Worm (Caenorhabditis elegans) whole organism, L4 larva: ENCODE data around the gene imph-1.

Experiments
- F10B5.3 ChIP-seq: sonication (generic microtip); optimal IDR thresholded peaks from 2 replicates; lab custom pipeline; 2016; ENCODE audit warnings: mild to moderate bottlenecking, missing genetic modification characterization, missing compliant biosample characterization
- F26F4.8 ChIP-seq: fragments of 200-800 bp; sonication (Bioruptor generic); conservative IDR thresholded peaks from 2 replicates; pipeline ENCODE4 v1.3.6; 2022; ENCODE audit warnings: missing genetic modification characterization, missing compliant biosample characterization
- F44E2.7 ChIP-seq: fragments of 200-800 bp; sonication (Bioruptor generic); IDR thresholded peaks from 2 replicates; pipeline ENCODE4 v2.1.2; 2022; ENCODE audit warnings: missing genetic modification characterization, missing compliant biosample characterization
- R02D3.7 ChIP-seq: fragments of 150-350 bp; sonication (generic microtip); optimal IDR thresholded peaks from 3 replicates; lab custom pipeline; 2014; ENCODE audit warnings: missing biosample characterization, missing genetic modification characterization
- Y5F2A.4 ChIP-seq: fragments of 200-800 bp; sonication (Bioruptor generic); optimal IDR thresholded peaks from 2 replicates; lab custom pipeline; 2018; ENCODE audit warnings: mild to moderate bottlenecking, missing genetic modification characterization, missing compliant biosample characterization
- Y75B8A.6 ChIP-seq: fragments of 200-800 bp; sonication (Bioruptor generic); IDR thresholded peaks from 2 replicates; pipeline ENCODE4 v1.3.6; 2022; ENCODE audit warnings: missing genetic modification reagents, missing genetic modification characterization, missing compliant biosample characterization
- aha-1 ChIP-seq: fragments of 150-350 bp; peaks from one replicate; lab custom pipeline; 2014; ENCODE audit warnings: missing biosample characterization, missing genetic modification characterization
- ama-1 ChIP-seq: fragments of 150-350 bp; optimal IDR thresholded peaks from 2 replicates; lab custom pipeline; 2014; ENCODE audit warnings: inconsistent platforms, mixed read lengths
- attf-4 ChIP-seq: sonication (generic microtip); optimal IDR thresholded peaks from 3 replicates; lab custom pipeline; 2017; ENCODE audit warnings: missing biosample characterization, missing genetic modification characterization
- ceh-20 ChIP-seq: fragments of 200-800 bp; sonication (Bioruptor generic); IDR thresholded peaks from 2 replicates; pipeline ENCODE4 v1.3.6; 2022; ENCODE audit warnings: missing genetic modification reagents, missing genetic modification characterization, missing compliant biosample characterization
- ceh-44 ChIP-seq: fragments of 200-800 bp; sonication (Bioruptor generic); IDR thresholded peaks from 2 replicates; pipeline ENCODE4 v1.3.6; 2022; ENCODE audit warnings: missing genetic modification reagents, missing genetic modification characterization, missing compliant biosample characterization
- ceh-62 ChIP-seq: sonication (generic microtip); optimal IDR thresholded peaks from 2 replicates; lab custom pipeline; 2017; ENCODE audit warnings: missing biosample characterization, missing genetic modification characterization
- ces-1 ChIP-seq: fragments of 150-350 bp; sonication (generic microtip); optimal IDR thresholded peaks from 4 replicates; lab custom pipeline; 2014; ENCODE audit warnings: missing biosample characterization, missing genetic modification reagents, missing genetic modification characterization
- cey-2 ChIP-seq: sonication (generic microtip); optimal IDR thresholded peaks from 3 replicates; lab custom pipeline; 2017; ENCODE audit warnings: missing genetic modification characterization, mild to moderate bottlenecking, missing compliant biosample characterization, antibody characterized with exemption, borderline replicate concordance; ENCODE audit not compliant: insufficient read depth
- daf-12 ChIP-seq: fragments of 150-350 bp; optimal IDR thresholded peaks from 2 replicates; lab custom pipeline; 2014; ENCODE audit warnings: missing biosample characterization, missing genetic modification reagents, missing genetic modification characterization
- daf-16 ChIP-seq, 3 experiments: sonication (generic microtip); optimal IDR thresholded peaks; 2 replicates each; lab custom pipeline; 2016 to 2017; ENCODE audit warnings: missing genetic modification characterization in 3 of 3, missing genetic modification reagents in 3 of 3, mild to moderate bottlenecking in 2 of 3, missing compliant biosample characterization in 2 of 3, missing biosample characterization in 1 of 3, moderate library complexity in 1 of 3
- dmd-8 ChIP-seq: fragments of 200-800 bp; sonication (Bioruptor generic); IDR thresholded peaks from 2 replicates; pipeline ENCODE4 v1.3.6; 2022; ENCODE audit warnings: missing genetic modification characterization, missing compliant biosample characterization
- dve-1 ChIP-seq: sonication (generic microtip); optimal IDR thresholded peaks from 2 replicates; lab custom pipeline; 2017; ENCODE audit warnings: antibody characterized with exemption, mild to moderate bottlenecking, missing genetic modification characterization, missing compliant biosample characterization; ENCODE audit not compliant: insufficient read depth
- egl-27 ChIP-seq: sonication (generic microtip); optimal IDR thresholded peaks from 3 replicates; lab custom pipeline; 2017; ENCODE audit warnings: missing biosample characterization, missing genetic modification reagents, missing genetic modification characterization
- egl-43 ChIP-seq: fragments of 200-800 bp; sonication (Bioruptor generic); IDR thresholded peaks from 2 replicates; pipeline ENCODE4 v1.3.6; 2022; ENCODE audit warnings: missing genetic modification reagents, missing genetic modification characterization, missing compliant biosample characterization
- fkh-10 ChIP-seq: fragments of 150-350 bp; optimal IDR thresholded peaks from 2 replicates; lab custom pipeline; 2014; ENCODE audit warnings: missing biosample characterization, missing genetic modification reagents, missing genetic modification characterization
- fos-1 ChIP-seq: fragments of 150-350 bp; optimal IDR thresholded peaks from 2 replicates; lab custom pipeline; 2014; ENCODE audit warnings: missing biosample characterization, missing genetic modification characterization
- gei-8 ChIP-seq: fragments of 200-800 bp; sonication (Bioruptor generic); optimal IDR thresholded peaks from 2 replicates; lab custom pipeline; 2018; ENCODE audit warnings: mild to moderate bottlenecking, missing genetic modification characterization, missing compliant biosample characterization
- hif-1 ChIP-seq, 2 experiments: sonication (generic microtip); optimal IDR thresholded peaks; 2 replicates each; lab custom pipeline; 2016 to 2017; ENCODE audit warnings: missing compliant biosample characterization in 2 of 2, missing genetic modification characterization in 2 of 2, missing genetic modification reagents in 2 of 2, missing genotype in 2 of 2, mild to moderate bottlenecking in 1 of 2
- hmg-1.1 ChIP-seq: fragments of 200-800 bp; sonication (Bioruptor generic); IDR thresholded peaks from 2 replicates; pipeline ENCODE4 v1.3.6; 2022; ENCODE audit warnings: missing genetic modification reagents, missing genetic modification characterization, missing compliant biosample characterization
- jun-1 ChIP-seq: fragments of 150-350 bp; optimal IDR thresholded peaks from 2 replicates; lab custom pipeline; 2014; ENCODE audit warnings: missing biosample characterization, missing genetic modification reagents, missing genetic modification characterization
- lim-7 ChIP-seq: fragments of 200-800 bp; sonication (Bioruptor generic); IDR thresholded peaks from 2 replicates; pipeline ENCODE4 v1.3.6; 2022; ENCODE audit warnings: missing genetic modification characterization, missing compliant biosample characterization
- lin-1 ChIP-seq: fragments of 200-800 bp; sonication (Bioruptor generic); IDR thresholded peaks from 2 replicates; pipeline ENCODE4 v1.3.6; 2022; ENCODE audit warnings: missing genetic modification reagents, missing genetic modification characterization, missing compliant biosample characterization
- lin-15B ChIP-seq: fragments of 150-350 bp; sonication (generic microtip); optimal IDR thresholded peaks from 3 replicates; lab custom pipeline; 2014; ENCODE audit warnings: missing biosample characterization, missing genetic modification characterization
- lin-29 ChIP-seq: fragments of 200-800 bp; sonication (Bioruptor generic); IDR thresholded peaks from 2 replicates; pipeline ENCODE4 v1.3.6; 2022; ENCODE audit warnings: missing genetic modification reagents, missing genetic modification characterization, missing compliant biosample characterization
- lin-38 ChIP-seq: fragments of 200-800 bp; sonication (Bioruptor generic); IDR thresholded peaks from 2 replicates; pipeline ENCODE4 v1.3.6; 2022; ENCODE audit warnings: missing genetic modification reagents, missing genetic modification characterization, missing compliant biosample characterization
- lsy-2 ChIP-seq, 2 experiments: fragments of 150-350 bp in 1 of 2; sonication (generic microtip) in 1 of 2; optimal IDR thresholded peaks; 2 replicates each; lab custom pipeline; 2014 to 2017; ENCODE audit warnings: missing biosample characterization in 2 of 2, missing genetic modification characterization in 2 of 2
- mxl-2 ChIP-seq: fragments of 200-800 bp; sonication (Bioruptor generic); conservative IDR thresholded peaks from 2 replicates; pipeline ENCODE4 v1.3.6; 2022; ENCODE audit warnings: missing genetic modification reagents, missing genetic modification characterization, missing compliant biosample characterization
- mxl-3 ChIP-seq: fragments of 200-800 bp; sonication (Bioruptor generic); optimal IDR thresholded peaks from 2 replicates; lab custom pipeline; 2018; ENCODE audit warnings: mild to moderate bottlenecking, missing genetic modification characterization, missing compliant biosample characterization
- nhr-102 ChIP-seq: sonication (generic microtip); optimal IDR thresholded peaks from 2 replicates; lab custom pipeline; 2016; ENCODE audit warnings: mild to moderate bottlenecking, missing genetic modification characterization, moderate library complexity, missing compliant biosample characterization
- nhr-11 ChIP-seq: fragments of 150-350 bp; optimal IDR thresholded peaks from 2 replicates; lab custom pipeline; 2014; ENCODE audit warnings: missing biosample characterization, missing genetic modification characterization
- nhr-111 ChIP-seq: fragments of 200-800 bp; sonication (Bioruptor generic); optimal IDR thresholded peaks from 2 replicates; lab custom pipeline; 2018; ENCODE audit warnings: mild to moderate bottlenecking, missing genetic modification characterization, missing compliant biosample characterization
- nhr-25 ChIP-seq: sonication (generic microtip); optimal IDR thresholded peaks from 2 replicates; lab custom pipeline; 2017; ENCODE audit warnings: missing genetic modification characterization, mild to moderate bottlenecking, missing compliant biosample characterization, antibody characterized with exemption, moderate library complexity, borderline replicate concordance; ENCODE audit not compliant: insufficient read depth
- nhr-48 ChIP-seq: sonication (generic microtip); optimal IDR thresholded peaks from 2 replicates; lab custom pipeline; 2016; ENCODE audit warnings: mild to moderate bottlenecking, missing genetic modification characterization, missing compliant biosample characterization
- rbr-2 ChIP-seq: sonication (generic microtip); optimal IDR thresholded peaks from 2 replicates; lab custom pipeline; 2016; ENCODE audit warnings: missing genotype, missing genetic modification characterization, missing compliant biosample characterization
- sdz-12 ChIP-seq: fragments of 200-800 bp; sonication (Bioruptor generic); optimal IDR thresholded peaks from 2 replicates; lab custom pipeline; 2018; ENCODE audit warnings: mild to moderate bottlenecking, missing genetic modification characterization, missing compliant biosample characterization
- snpc-1.2 ChIP-seq: fragments of 200-800 bp; sonication (Bioruptor generic); IDR thresholded peaks from 2 replicates; pipeline ENCODE4 v1.3.6; 2022; ENCODE audit warnings: missing genetic modification reagents, missing genetic modification characterization, missing compliant biosample characterization
- snpc-4 ChIP-seq: fragments of 150-350 bp; optimal IDR thresholded peaks from 2 replicates; lab custom pipeline; 2014; ENCODE audit warnings: missing biosample characterization, missing genetic modification characterization
- spr-1 ChIP-seq: sonication (generic microtip); optimal IDR thresholded peaks from 2 replicates; lab custom pipeline; 2016; ENCODE audit warnings: mild to moderate bottlenecking, missing genetic modification characterization, missing compliant biosample characterization
- zag-1 ChIP-seq: fragments of 150-350 bp; optimal IDR thresholded peaks from 2 replicates; lab custom pipeline; 2014; ENCODE audit warnings: missing biosample characterization, missing genetic modification characterization
- zfp-2 ChIP-seq: sonication (generic microtip); optimal IDR thresholded peaks from 2 replicates; lab custom pipeline; 2016; ENCODE audit warnings: mild to moderate bottlenecking, missing genetic modification characterization, missing compliant biosample characterization
- zfp-3 ChIP-seq: fragments of 200-800 bp; sonication (Bioruptor generic); conservative IDR thresholded peaks from 2 replicates; pipeline ENCODE4 v1.3.6; 2022; ENCODE audit warnings: missing genetic modification reagents, missing genetic modification characterization, missing compliant biosample characterization
- zip-11 ChIP-seq: fragments of 200-800 bp; sonication (Bioruptor generic); IDR thresholded peaks from 2 replicates; pipeline ENCODE4 v1.3.6; 2022; ENCODE audit warnings: missing genetic modification characterization, missing compliant biosample characterization
- zip-2 ChIP-seq: fragments of 150-350 bp; optimal IDR thresholded peaks from 2 replicates; lab custom pipeline; 2014; ENCODE audit warnings: missing biosample characterization, missing genetic modification characterization
- ztf-11 ChIP-seq: fragments of 150-350 bp; optimal IDR thresholded peaks from 2 replicates; lab custom pipeline; 2014; ENCODE audit warnings: missing biosample characterization, missing genetic modification characterization
- ztf-7 ChIP-seq: fragments of 150-350 bp; optimal IDR thresholded peaks from 2 replicates; lab custom pipeline; 2014; ENCODE audit warnings: missing biosample characterization, missing genetic modification characterization

imph-1 gene

DNA sequence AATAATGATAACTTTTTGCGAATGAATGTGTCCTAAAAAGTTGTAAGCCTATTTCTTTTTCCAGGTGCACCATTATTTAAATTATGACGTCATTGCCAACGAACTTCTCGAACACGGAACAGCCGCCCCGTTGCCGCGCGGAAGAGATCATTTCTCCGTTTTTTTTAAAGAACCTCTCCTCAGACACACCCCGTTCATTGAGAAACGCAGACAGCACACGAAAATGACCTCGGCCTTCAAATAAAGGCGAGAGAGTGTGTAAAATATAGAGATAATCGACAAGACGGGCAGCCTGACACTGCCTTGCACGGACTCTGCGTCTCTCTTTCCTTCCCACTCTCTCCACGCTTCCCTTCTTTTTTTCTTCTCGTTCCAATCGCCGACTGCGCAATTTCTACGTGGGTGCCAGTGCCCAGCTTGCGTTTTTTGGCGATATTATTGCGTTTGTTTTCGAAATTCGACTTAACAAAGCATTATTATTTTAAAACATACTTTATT lies 7.0 kb downstream of the imph-1 start (continued):
- TF ChIP-seq dmd-8: no peak
- TF ChIP-seq lin-15B (tag; lab: Kevin White, UChicago): no peak
- peak in 1 of 2 experiments; percentile 59 for TF ChIP-seq hif-1 (tag; optimal IDR thresholded peaks at IDR 0.05; lab: Kevin White, UChicago)
- TF ChIP-seq lin-38 (GFP tag; lab: Robert Waterston, UW): peak; percentile 51
- no peak for TF ChIP-seq snpc-1.2 (GFP tag; lab: Robert Waterston, UW)
- peak; percentile 62 for TF ChIP-seq F10B5.3 (tag; lab: Kevin White, UChicago)
- TF ChIP-seq ceh-44 (GFP tag; lab: Robert Waterston, UW): no peak
- peak in 1 of 2 experiments; percentile 63 for TF ChIP-seq daf-16 (GFP tag; optimal IDR thresholded peaks at IDR 0.05; lab: Kevin White, UChicago)
- TF ChIP-seq daf-16 (tag; optimal IDR thresholded peaks at IDR 0.05; lab: Kevin White, UChicago): peak; percentile 53
- peak; percentile 81 for TF ChIP-seq dve-1 (tag; lab: Kevin White, UChicago)
- TF ChIP-seq lim-7 (GFP tag; lab: Robert Waterston, UW): no peak
- 0 out of 2 replicates have a peak, but pooled peaks have one; percentile 44 for TF ChIP-seq lin-29 (GFP tag; lab: Robert Waterston, UW)
- no peak for TF ChIP-seq zag-1 (tag; lab: Kevin White, UChicago)
- TF ChIP-seq fkh-10: no peak
- no peak for TF ChIP-seq ceh-62 (tag; lab: Kevin White, UChicago)
- no peak for TF ChIP-seq F26F4.8 (GFP tag; lab: Robert Waterston, UW)
- peak; percentile 90 for TF ChIP-seq mxl-3 (GFP tag; lab: Kevin White, UChicago)
- TF ChIP-seq snpc-4: no peak
- no peak for TF ChIP-seq Y75B8A.6
- peak; percentile 66; the same call in 1 of the 2 replicates for TF ChIP-seq lin-1 (GFP tag; lab: Robert Waterston, UW)
- TF ChIP-seq sdz-12: no peak
- TF ChIP-seq fos-1 (tag; lab: Kevin White, UChicago): no peak
- no peak for TF ChIP-seq ztf-11 (tag; lab: Kevin White, UChicago)
- TF ChIP-seq ama-1: peak; percentile 53
- no peak for TF ChIP-seq daf-12 (tag; lab: Kevin White, UChicago)
- peak; percentile 72 for TF ChIP-seq rbr-2 (tag; lab: Kevin White, UChicago)
- TF ChIP-seq mxl-2 (GFP tag; lab: Robert Waterston, UW): no peak
- peak; percentile 8 for TF ChIP-seq gei-8
- peak; percentile 95 for TF ChIP-seq aha-1 (tag; lab: Kevin White, UChicago)
- TF ChIP-seq R02D3.7 (tag; lab: Kevin White, UChicago): no peak
- TF ChIP-seq zip-11: no peak
- peak; percentile 45 for TF ChIP-seq nhr-102 (tag; lab: Kevin White, UChicago)
- no peak for TF ChIP-seq zip-2
- no peak for TF ChIP-seq jun-1 (tag; lab: Kevin White, UChicago)
- no peak for TF ChIP-seq zfp-2 (tag; lab: Kevin White, UChicago)
- 0 out of 2 replicates have a peak, but pooled peaks have one; percentile 26 for TF ChIP-seq ceh-20 (GFP tag; lab: Robert Waterston, UW)
- TF ChIP-seq egl-43 (GFP tag; lab: Robert Waterston, UW): peak; percentile 79
- peak; percentile 91 for TF ChIP-seq nhr-25
- no peak for TF ChIP-seq Y5F2A.4
- peak; percentile 67 for TF ChIP-seq attf-4 (tag; lab: Kevin White, UChicago)
- peak; percentile 34 for TF ChIP-seq nhr-11
- no peak for TF ChIP-seq egl-27 (tag; lab: Kevin White, UChicago)
- TF ChIP-seq nhr-111 (GFP tag; lab: Kevin White, UChicago): no peak
- no peak for TF ChIP-seq ces-1 (GFP tag; lab: Kevin White, UChicago)
- TF ChIP-seq nhr-48 (tag; lab: Kevin White, UChicago): peak; percentile 76
- peak; percentile 87 for TF ChIP-seq hmg-1.1
- TF ChIP-seq ztf-7 (tag; lab: Kevin White, UChicago): no peak
- peak; percentile 31 for TF ChIP-seq spr-1 (tag; lab: Kevin White, UChicago)
- no peak for TF ChIP-seq cey-2 (tag; lab: Kevin White, UChicago)
- peak; percentile 74 to 79 for TF ChIP-seq lsy-2 (tag; optimal IDR thresholded peaks at IDR 0.05; lab: Kevin White, UChicago)
- 0 out of 2 replicates have a peak, but pooled peaks have one; percentile 27 for TF ChIP-seq zfp-3 (GFP tag; lab: Robert Waterston, UW)
- TF ChIP-seq F44E2.7 (GFP tag; lab: Robert Waterston, UW): no peak
